Fruit fly (Drosophila melanogaster): Measurements from ENCODE around the gene CG3556.

dm6 chrX:4507121-4507520, 22.9 kb upstream of the CG3556 start:
- TF ChIP-seq usp (GFP tag; optimal IDR thresholded peaks at IDR 0.05) (no peak), psq (optimal IDR thresholded peaks at IDR 0.05) (no peak), CG8478 (optimal IDR thresholded peaks at IDR 0.05) (no peak), Dll (optimal IDR thresholded peaks at IDR 0.05) (no peak)

All from whole organism.